Fruit fly (Drosophila melanogaster) whole organism, embryonic: ENCODE data around the gene Atox1.

Source experiments
- ATbp ChIP-seq: fragments of 200-800 bp; sonication (Bioruptor generic); optimal IDR thresholded peaks from 2 replicates; lab custom pipeline; 2017; ENCODE audit warnings: missing biosample characterization, mild to moderate bottlenecking, missing genetic modification characterization, missing genetic modification reagents
- Atf-2 ChIP-seq: fragments of 200-800 bp; sonication (Bioruptor generic); optimal IDR thresholded peaks from 2 replicates; lab custom pipeline; 2016; ENCODE audit warnings: missing biosample characterization, missing genetic modification characterization
- B-H2 ChIP-seq: fragments of 200-800 bp; sonication (Bioruptor generic); optimal IDR thresholded peaks from 2 replicates; lab custom pipeline; 2018; ENCODE audit warnings: missing biosample characterization, mild to moderate bottlenecking, missing genetic modification characterization
- CG11696 ChIP-seq: fragments of 200-800 bp; sonication (Bioruptor generic); IDR thresholded peaks from 2 replicates; pipeline ENCODE4 v1.3.6; 2022; ENCODE audit warnings: missing biosample characterization, missing genetic modification characterization
- CG11723 ChIP-seq: fragments of 200-800 bp; sonication (Bioruptor generic); optimal IDR thresholded peaks from 2 replicates; lab custom pipeline; 2017; ENCODE audit warnings: missing biosample characterization, mild to moderate bottlenecking, missing genetic modification characterization
- CG12219 ChIP-seq: fragments of 200-800 bp; sonication (Bioruptor generic); optimal IDR thresholded peaks from 3 replicates; lab custom pipeline; 2018; ENCODE audit warnings: missing biosample characterization, mild to moderate bottlenecking, missing genetic modification characterization
- CG12391 ChIP-seq: fragments of 200-800 bp; sonication (Bioruptor generic); optimal IDR thresholded peaks from 3 replicates; lab custom pipeline; 2018; ENCODE audit warnings: missing biosample characterization, mild to moderate bottlenecking, missing genetic modification characterization, moderate library complexity
- CG13123 ChIP-seq: fragments of 200-800 bp; sonication (Bioruptor generic); optimal IDR thresholded peaks from 2 replicates; lab custom pipeline; 2016; ENCODE audit warnings: missing biosample characterization, missing genetic modification characterization
- CG15514 ChIP-seq: fragments of 200-800 bp; sonication (Bioruptor generic); optimal IDR thresholded peaks from 3 replicates; lab custom pipeline; 2017; ENCODE audit warnings: missing biosample characterization, missing genetic modification characterization, mild to moderate bottlenecking, moderate library complexity, missing genetic modification reagents
- CG1603 ChIP-seq: fragments of 200-800 bp; sonication (Bioruptor generic); optimal IDR thresholded peaks from 2 replicates; lab custom pipeline; 2019; ENCODE audit warnings: missing biosample characterization, mild to moderate bottlenecking, missing genetic modification characterization, moderate library complexity
- CG17802 ChIP-seq: fragments of 200-800 bp; sonication (Bioruptor generic); optimal IDR thresholded peaks from 2 replicates; lab custom pipeline; 2018; ENCODE audit warnings: missing biosample characterization, mild to moderate bottlenecking, missing genetic modification characterization, moderate library complexity
- CG17829 ChIP-seq: fragments of 200-800 bp; optimal IDR thresholded peaks from 2 replicates; lab custom pipeline; 2019; ENCODE audit warnings: missing biosample characterization, mild to moderate bottlenecking, missing genetic modification characterization, moderate library complexity
- CG2202 ChIP-seq: fragments of 200-800 bp; sonication (Bioruptor generic); optimal IDR thresholded peaks from 2 replicates; lab custom pipeline; 2018; ENCODE audit warnings: missing biosample characterization, mild to moderate bottlenecking, missing genetic modification characterization
- CG30403 ChIP-seq: fragments of 200-800 bp; sonication (Bioruptor generic); optimal IDR thresholded peaks from 3 replicates; lab custom pipeline; 2016; ENCODE audit warnings: missing biosample characterization, missing genetic modification characterization
- CG34422 ChIP-seq: fragments of 200-800 bp; sonication (Bioruptor generic); IDR thresholded peaks from 3 replicates; pipeline ENCODE4 v1.3.6; 2022; ENCODE audit warnings: missing biosample characterization, missing genetic modification characterization
- CG3838 ChIP-seq: fragments of 200-800 bp; sonication (Bioruptor generic); optimal IDR thresholded peaks from 3 replicates; lab custom pipeline; 2016; ENCODE audit warnings: missing biosample characterization, missing genetic modification characterization
- CG4424 ChIP-seq: fragments of 200-800 bp; sonication (Bioruptor generic); optimal IDR thresholded peaks from 3 replicates; lab custom pipeline; 2016; ENCODE audit warnings: missing biosample characterization, missing genetic modification characterization
- CG6175 ChIP-seq: fragments of 200-800 bp; sonication (Bioruptor generic); IDR thresholded peaks from 3 replicates; pipeline ENCODE4 v1.3.6; 2022; ENCODE audit warnings: missing biosample characterization, missing genetic modification characterization
- CG6813 ChIP-seq: fragments of 200-800 bp; sonication (Bioruptor generic); optimal IDR thresholded peaks from 2 replicates; lab custom pipeline; 2017; ENCODE audit warnings: missing biosample characterization, missing genetic modification characterization, mild to moderate bottlenecking, moderate library complexity, missing genetic modification reagents
- CG8388 ChIP-seq: fragments of 200-800 bp; sonication (Bioruptor generic); optimal IDR thresholded peaks from 2 replicates; lab custom pipeline; 2019; ENCODE audit warnings: missing biosample characterization, mild to moderate bottlenecking, missing genetic modification characterization, moderate library complexity
- CG9876 ChIP-seq: fragments of 200-800 bp; sonication (Bioruptor generic); optimal IDR thresholded peaks from 2 replicates; lab custom pipeline; 2016; ENCODE audit warnings: missing biosample characterization, missing genetic modification characterization
- CTCF ChIP-seq: fragments of 200-800 bp; sonication (Bioruptor generic); optimal IDR thresholded peaks from 2 replicates; lab custom pipeline; 2017; ENCODE audit warnings: missing biosample characterization, mild to moderate bottlenecking, missing genetic modification characterization, moderate library complexity
- Chrac-16 ChIP-seq: fragments of 200-800 bp; sonication (Bioruptor generic); optimal IDR thresholded peaks from 3 replicates; lab custom pipeline; 2016; ENCODE audit warnings: missing biosample characterization, missing genetic modification characterization
- Deaf1 ChIP-seq: fragments of 200-800 bp; optimal IDR thresholded peaks from 3 replicates; lab custom pipeline; 2019; ENCODE audit warnings: missing biosample characterization, mild to moderate bottlenecking, missing genetic modification characterization, moderate library complexity
- Dip2 ChIP-seq: fragments of 200-800 bp; sonication (Bioruptor generic); IDR thresholded peaks from 2 replicates; pipeline ENCODE4 v1.3.6; 2022; ENCODE audit warnings: missing biosample characterization, missing genetic modification characterization
- Fer2 ChIP-seq: fragments of 200-800 bp; sonication (Bioruptor generic); optimal IDR thresholded peaks from 2 replicates; lab custom pipeline; 2018; ENCODE audit warnings: missing biosample characterization, mild to moderate bottlenecking, missing genetic modification characterization, moderate library complexity
- GATAe ChIP-seq: fragments of 200-800 bp; sonication (Bioruptor generic); conservative IDR thresholded peaks from 2 replicates; pipeline ENCODE4 v1.3.6; 2022; ENCODE audit warnings: missing biosample characterization, missing genetic modification characterization
- Gug ChIP-seq: fragments of 200-800 bp; sonication (Bioruptor generic); IDR thresholded peaks from 4 replicates; pipeline ENCODE4 v1.3.6; 2022; ENCODE audit warnings: missing biosample characterization, missing genetic modification characterization
- Kr ChIP-seq: fragments of 200-800 bp; sonication (Bioruptor generic); optimal IDR thresholded peaks from 2 replicates; lab custom pipeline; 2017; ENCODE audit warnings: missing biosample characterization, mild to moderate bottlenecking, missing genetic modification characterization
- Myb ChIP-seq: fragments of 200-800 bp; sonication (Bioruptor generic); optimal IDR thresholded peaks from 2 replicates; lab custom pipeline; 2016; ENCODE audit warnings: missing biosample characterization, missing genetic modification characterization
- Side ChIP-seq: fragments of 200-800 bp; sonication (Bioruptor generic); optimal IDR thresholded peaks from 2 replicates; lab custom pipeline; 2016; ENCODE audit warnings: missing biosample characterization, missing genetic modification characterization
- Spps ChIP-seq: fragments of 200-800 bp; sonication (Bioruptor generic); optimal IDR thresholded peaks from 2 replicates; lab custom pipeline; 2018; ENCODE audit warnings: missing biosample characterization, mild to moderate bottlenecking, missing genetic modification characterization
- Stat92E ChIP-seq, 3 experiments: fragments of >200 bp in 2 of 3; fragments of 200-800 bp in 1 of 3; sonication (Bioruptor generic) in 1 of 3; optimal IDR thresholded peaks; 2 replicates each; lab custom pipeline; 2017 to 2019; ENCODE audit warnings: missing biosample characterization in 3 of 3, missing genetic modification characterization in 3 of 3, mild to moderate bottlenecking in 1 of 3, moderate library complexity in 1 of 3
- TFAM ChIP-seq: fragments of 200-800 bp; sonication (Bioruptor generic); optimal IDR thresholded peaks from 2 replicates; lab custom pipeline; 2017; ENCODE audit warnings: missing biosample characterization, missing genetic modification characterization, inconsistent platforms
- Taf1 ChIP-seq: fragments of 200-800 bp; sonication (Bioruptor generic); IDR thresholded peaks from 2 replicates; pipeline ENCODE4 v1.3.6; 2022; ENCODE audit warnings: missing biosample characterization, missing genetic modification characterization
- Trl ChIP-seq, 3 experiments: fragments of >200 bp in 2 of 3; fragments of 200-800 bp in 1 of 3; sonication (Bioruptor generic) in 1 of 3; optimal IDR thresholded peaks; 2 replicates in 1 of 3; 3 replicates in 2 of 3; lab custom pipeline; 2016 to 2017; ENCODE audit warnings: missing biosample characterization in 1 of 3, missing genetic modification characterization in 1 of 3
- Xbp1 ChIP-seq: fragments of 200-800 bp; sonication (Bioruptor generic); optimal IDR thresholded peaks from 3 replicates; lab custom pipeline; 2016; ENCODE audit warnings: missing biosample characterization, mild to moderate bottlenecking, missing genetic modification characterization
- btn ChIP-seq: fragments of 200-800 bp; sonication (Bioruptor generic); optimal IDR thresholded peaks from 2 replicates; lab custom pipeline; 2016; ENCODE audit warnings: missing biosample characterization, missing genetic modification characterization
- chn ChIP-seq: fragments of 200-800 bp; sonication (Bioruptor generic); optimal IDR thresholded peaks from 2 replicates; lab custom pipeline; 2016; ENCODE audit warnings: missing biosample characterization, missing genetic modification characterization
- dan ChIP-seq: fragments of 200-800 bp; sonication (Bioruptor generic); IDR thresholded peaks from 2 replicates; pipeline ENCODE4 v1.3.6; 2022; ENCODE audit warnings: missing biosample characterization, missing genetic modification characterization
- gcm2 ChIP-seq: fragments of 200-800 bp; sonication (Bioruptor generic); optimal IDR thresholded peaks from 2 replicates; lab custom pipeline; 2016; ENCODE audit warnings: missing biosample characterization, missing genetic modification characterization
- ham ChIP-seq: fragments of 200-800 bp; sonication (Bioruptor generic); IDR thresholded peaks from 2 replicates; pipeline ENCODE4 v1.3.6; 2022; ENCODE audit warnings: missing biosample characterization, missing genetic modification characterization
- hbn ChIP-seq: fragments of 200-800 bp; sonication (Bioruptor generic); IDR thresholded peaks from 2 replicates; pipeline ENCODE4 v1.3.6; 2022; ENCODE audit warnings: missing biosample characterization, missing genetic modification characterization; ENCODE audit not compliant: partially characterized antibody
- hkb ChIP-seq, 2 experiments: fragments of 200-800 bp in 1 of 2; fragments of >200 bp in 1 of 2; sonication (Bioruptor generic) in 1 of 2; IDR thresholded peaks in 1 of 2; optimal IDR thresholded peaks in 1 of 2; 2 replicates each; pipeline versions ENCODE4 v1.3.6 to Lab custom; 2017 to 2022; ENCODE audit warnings: missing biosample characterization in 1 of 2, missing genetic modification characterization in 1 of 2
- lmd ChIP-seq: fragments of 200-800 bp; sonication (Bioruptor generic); IDR thresholded peaks from 2 replicates; pipeline ENCODE4 v1.3.6; 2022; ENCODE audit warnings: missing biosample characterization, missing genetic modification characterization
- nau ChIP-seq: fragments of 200-800 bp; sonication (Bioruptor generic); optimal IDR thresholded peaks from 3 replicates; lab custom pipeline; 2017; ENCODE audit warnings: missing biosample characterization, mild to moderate bottlenecking, missing genetic modification characterization, missing genetic modification reagents
- nerfin-1 ChIP-seq: fragments of 200-800 bp; sonication (Bioruptor generic); optimal IDR thresholded peaks from 3 replicates; lab custom pipeline; 2019; ENCODE audit warnings: missing biosample characterization, mild to moderate bottlenecking, missing genetic modification characterization, moderate library complexity
- stwl ChIP-seq: fragments of 200-800 bp; sonication (Bioruptor generic); optimal IDR thresholded peaks from 3 replicates; lab custom pipeline; 2018; ENCODE audit warnings: missing biosample characterization, mild to moderate bottlenecking, missing genetic modification characterization, moderate library complexity
- vvl ChIP-seq: fragments of 200-800 bp; sonication (Bioruptor generic); IDR thresholded peaks from 2 replicates; pipeline ENCODE4 v1.3.6; 2022; ENCODE audit warnings: missing biosample characterization, missing genetic modification characterization
- zen2 ChIP-seq: fragments of 200-800 bp; sonication (Bioruptor generic); IDR thresholded peaks from 3 replicates; pipeline ENCODE4 v1.3.6; 2022; ENCODE audit warnings: missing biosample characterization, missing genetic modification characterization; ENCODE audit not compliant: partially characterized antibody

Gene Atox1

DNA sequence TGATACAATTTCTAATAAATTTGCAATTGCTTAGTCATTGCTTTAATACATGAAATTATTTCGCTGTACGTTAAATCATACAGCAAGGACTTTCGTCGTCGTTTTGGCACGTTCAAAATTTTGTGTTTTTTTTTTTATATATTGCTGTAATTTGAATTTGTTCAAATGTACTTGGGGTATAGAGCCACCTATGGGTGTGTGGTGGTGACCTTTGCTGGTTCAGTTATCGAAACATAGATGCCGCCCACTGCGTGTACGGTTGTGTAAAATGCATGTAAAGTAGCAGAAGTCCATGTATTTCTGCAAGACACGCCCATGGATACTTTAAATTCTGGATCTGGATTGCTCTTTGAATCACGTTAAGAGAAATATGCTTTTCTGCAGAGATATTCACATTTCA lies 36.5 kb upstream of the Atox1 start (continued):
- TF ChIP-seq CG11696 (GFP tag; lab: Robert Waterston, UW) = no peak
- no peak for TF ChIP-seq CG17802
- TF ChIP-seq Side = peak; percentile 43
- TF ChIP-seq chn (GFP tag; lab: Kevin White, UChicago) = peak; percentile 54
- no peak for TF ChIP-seq CG3838 (GFP tag; lab: Kevin White, UChicago)
- peak; percentile 80 for TF ChIP-seq Chrac-16 (GFP tag; lab: Kevin White, UChicago)
- peak; percentile 71; the same call in 1 of the 2 replicates for TF ChIP-seq vvl
- TF ChIP-seq CG6813 (GFP tag; lab: Kevin White, UChicago) = no peak
- no peak for TF ChIP-seq TFAM (GFP tag; lab: Kevin White, UChicago)
- TF ChIP-seq Spps (tag; lab: Kevin White, UChicago) = no peak
- TF ChIP-seq Stat92E (GFP tag; optimal IDR thresholded peaks at IDR 0.05; lab: Kevin White, UChicago) = peak in 1 of 3 experiments; percentile 18
- TF ChIP-seq Myb = peak; percentile 78
- no peak for TF ChIP-seq hkb (optimal IDR thresholded peaks at IDR 0.05; lab: Kevin White, UChicago)
- TF ChIP-seq hkb (GFP tag; IDR thresholded peaks at IDR 0.05; lab: Robert Waterston, UW) = peak; percentile 43; the same call in 1 of the 2 replicates
- no peak for TF ChIP-seq dan (GFP tag; lab: Robert Waterston, UW)
- no peak for TF ChIP-seq nau (GFP tag; lab: Kevin White, UChicago)
- TF ChIP-seq Deaf1 (tag; lab: Kevin White, UChicago) = no peak
- TF ChIP-seq Trl (optimal IDR thresholded peaks at IDR 0.05; lab: Kevin White, UChicago) = peak; percentile 13 to 30
- TF ChIP-seq Trl (GFP tag; optimal IDR thresholded peaks at IDR 0.05; lab: Kevin White, UChicago) = peak; percentile 83
- TF ChIP-seq CG2202 (tag; lab: Kevin White, UChicago) = no peak
- peak; percentile 51 for TF ChIP-seq CG17829 (tag; lab: Kevin White, UChicago)
- TF ChIP-seq stwl (tag; lab: Kevin White, UChicago) = no peak
- no peak for TF ChIP-seq gcm2 (GFP tag; lab: Kevin White, UChicago)
- TF ChIP-seq Taf1 (GFP tag; lab: Robert Waterston, UW) = no peak; the same call in 1 of the 2 replicates
- peak; percentile 100 for TF ChIP-seq CTCF (GFP tag; lab: Kevin White, UChicago)
- TF ChIP-seq Fer2 (tag; lab: Kevin White, UChicago) = no peak
- no peak for TF ChIP-seq CG8388 (GFP tag; lab: Kevin White, UChicago)
- peak; percentile 61; the same call in 1 of the 3 replicates for TF ChIP-seq CG34422 (GFP tag; lab: Robert Waterston, UW)
- TF ChIP-seq Atf-2 (GFP tag; lab: Kevin White, UChicago) = peak; percentile 67
- TF ChIP-seq CG9876 (GFP tag; lab: Kevin White, UChicago) = peak; percentile 75
- peak; percentile 17 for TF ChIP-seq btn (GFP tag; lab: Kevin White, UChicago)
- peak; percentile 73 for TF ChIP-seq CG30403 (GFP tag; lab: Kevin White, UChicago)
- no peak for TF ChIP-seq CG11723 (GFP tag; lab: Kevin White, UChicago)
- no peak for TF ChIP-seq ATbp (GFP tag; lab: Kevin White, UChicago)
- TF ChIP-seq nerfin-1 (tag; lab: Kevin White, UChicago) = no peak
- TF ChIP-seq CG4424 (GFP tag; lab: Kevin White, UChicago) = peak; percentile 56
- peak; percentile 72 for TF ChIP-seq CG1603 (tag; lab: Kevin White, UChicago)
- TF ChIP-seq Dip2 (GFP tag; lab: Robert Waterston, UW) = peak; percentile 99
- TF ChIP-seq CG13123 (GFP tag; lab: Kevin White, UChicago) = no peak
- 0 out of 3 replicates have a peak, but pooled peaks have one; percentile 40 for TF ChIP-seq CG6175 (GFP tag; lab: Robert Waterston, UW)
- TF ChIP-seq Gug (GFP tag; lab: Robert Waterston, UW) = peak; percentile 59; the same call in 2 of the 4 replicates
- TF ChIP-seq CG12219 (GFP tag; lab: Kevin White, UChicago) = no peak
- TF ChIP-seq Xbp1 = peak; percentile 84
- TF ChIP-seq zen2 (GFP tag; lab: Robert Waterston, UW) = no peak
- TF ChIP-seq ham (GFP tag; lab: Robert Waterston, UW) = 0 out of 2 replicates have a peak, but pooled peaks have one; percentile 23
- TF ChIP-seq hbn (GFP tag; lab: Robert Waterston, UW) = no peak
- TF ChIP-seq CG12391 (tag; lab: Kevin White, UChicago) = peak; percentile 24
- TF ChIP-seq lmd (GFP tag; lab: Robert Waterston, UW) = no peak; the same call in 1 of the 2 replicates
- TF ChIP-seq CG15514 (GFP tag; lab: Kevin White, UChicago) = no peak
- no peak for TF ChIP-seq GATAe
- TF ChIP-seq Kr (GFP tag; lab: Kevin White, UChicago) = no peak
- no peak for TF ChIP-seq B-H2 (GFP tag; lab: Kevin White, UChicago)
